Worm (Caenorhabditis elegans): ENCODE measurements around the gene C05D12.4.

ce11 chrII:11452498-11453005, 20.9 kb downstream of the C05D12.4 start, which contains the start of gene rsp-2:
- TF ChIP-seq dpl-1 (GFP tag; optimal IDR thresholded peaks at IDR 0.05), result no peak
- TF ChIP-seq nhr-237 (tag; optimal IDR thresholded peaks at IDR 0.05), result no peak
- no peak for TF ChIP-seq lin-13 (GFP tag; optimal IDR thresholded peaks at IDR 0.05)
- TF ChIP-seq pax-3 (tag; optimal IDR thresholded peaks at IDR 0.05), result no peak
- no peak for TF ChIP-seq hlh-4 (tag; optimal IDR thresholded peaks at IDR 0.05)
- no peak for TF ChIP-seq ama-1 (optimal IDR thresholded peaks at IDR 0.05)
- no peak for TF ChIP-seq nhr-77 (tag; optimal IDR thresholded peaks at IDR 0.05)
- no peak for TF ChIP-seq elt-3 (tag; optimal IDR thresholded peaks at IDR 0.05)
- TF ChIP-seq ceh-90 (tag; optimal IDR thresholded peaks at IDR 0.05), result no peak
- TF ChIP-seq mdl-1 (tag; optimal IDR thresholded peaks at IDR 0.05), result no peak
- no peak for TF ChIP-seq ceh-82 (tag; optimal IDR thresholded peaks at IDR 0.05)
- TF ChIP-seq nhr-12 (tag; optimal IDR thresholded peaks at IDR 0.05), result no peak
- no peak for TF ChIP-seq hlh-17 (GFP tag; optimal IDR thresholded peaks at IDR 0.05; ENCODE audit: borderline replicate concordance)

Data from whole organism, L1 larva.